Fruit fly (Drosophila melanogaster): ENCODE data around the gene tos.
A peak's percentile ranks its signal among the peaks of the same experiment; 100 is the strongest.

tos gene

DNA sequence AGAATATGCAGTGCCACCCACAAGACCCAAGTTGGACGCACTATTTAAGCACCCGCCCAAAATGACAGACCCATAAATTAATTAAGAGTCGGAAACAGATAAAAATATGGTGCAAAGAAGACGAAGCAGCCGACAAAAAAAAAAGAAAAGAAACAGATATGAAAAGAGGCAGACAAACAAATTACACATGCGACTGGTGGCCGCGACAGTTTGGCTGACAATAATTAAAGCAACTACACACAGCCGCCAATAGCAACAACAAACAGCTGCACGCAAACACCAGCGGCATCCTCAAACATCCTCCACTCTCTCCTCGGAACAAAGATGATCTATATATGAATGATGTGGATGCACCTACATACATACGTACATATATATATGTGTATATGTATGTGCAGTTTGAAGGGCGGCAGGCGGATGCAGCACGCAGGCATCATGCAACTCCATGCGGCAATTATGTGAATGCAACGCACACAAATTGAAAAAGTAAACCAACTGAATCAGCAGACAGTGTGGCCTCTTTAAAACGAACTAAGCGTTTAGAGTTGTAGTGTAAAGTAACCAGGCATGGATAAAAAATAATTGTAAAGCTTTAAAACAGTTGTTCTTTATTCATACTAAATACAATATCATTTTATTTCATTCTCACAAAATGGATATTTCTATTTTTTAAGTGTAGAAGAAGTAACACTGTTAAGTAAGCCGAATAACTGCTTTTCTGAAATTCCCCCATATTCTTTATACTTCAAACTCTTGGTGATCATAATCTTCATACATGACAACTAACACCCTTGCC lies 33.8 kb downstream of the tos start (continued):
- no peak for TF ChIP-seq HLH54F (GFP tag; optimal IDR thresholded peaks at IDR 0.05)
- no peak for TF ChIP-seq chn (GFP tag; optimal IDR thresholded peaks at IDR 0.05)
- TF ChIP-seq CG17385 (GFP tag; optimal IDR thresholded peaks at IDR 0.05): peak; percentile 35
- TF ChIP-seq CG2678 (tag; optimal IDR thresholded peaks at IDR 0.05): peak; percentile 13
- TF ChIP-seq lmd (GFP tag; IDR thresholded peaks at IDR 0.05): 0 out of 2 replicates have a peak, but pooled peaks have one; percentile 31
- TF ChIP-seq CG1529 (GFP tag; optimal IDR thresholded peaks at IDR 0.05): peak; percentile 27
- no peak for TF ChIP-seq tup (GFP tag; optimal IDR thresholded peaks at IDR 0.05)
- TF ChIP-seq esg (GFP tag; conservative IDR thresholded peaks at IDR 0.05): peak; percentile 35; the same call in 1 of the 2 replicates
- TF ChIP-seq CG18619 (GFP tag; optimal IDR thresholded peaks at IDR 0.05): peak; percentile 14
- TF ChIP-seq tll (GFP tag; optimal IDR thresholded peaks at IDR 0.05): no peak
- TF ChIP-seq Ptx1 (GFP tag; IDR thresholded peaks at IDR 0.05): no peak
- no peak for TF ChIP-seq ato (GFP tag; IDR thresholded peaks at IDR 0.05; ENCODE audit: partially characterized antibody)
- no peak for TF ChIP-seq Dfd (GFP tag; optimal IDR thresholded peaks at IDR 0.05)
- TF ChIP-seq dmrt11E (tag; optimal IDR thresholded peaks at IDR 0.05): peak; percentile 59
- TF ChIP-seq grau (tag; optimal IDR thresholded peaks at IDR 0.05): peak; percentile 93
- TF ChIP-seq CG4282 (GFP tag; optimal IDR thresholded peaks at IDR 0.05): no peak
- TF ChIP-seq vvl (GFP tag; IDR thresholded peaks at IDR 0.05): peak; percentile 23; the same call in 1 of the 2 replicates
- TF ChIP-seq CG16779 (GFP tag; IDR thresholded peaks at IDR 0.05): no peak
- TF ChIP-seq Oli (tag; optimal IDR thresholded peaks at IDR 0.05): peak; percentile 61
- TF ChIP-seq CG10321 (GFP tag; IDR thresholded peaks at IDR 0.05): no peak
- no peak for TF ChIP-seq CG15011 (GFP tag; optimal IDR thresholded peaks at IDR 0.05)
- TF ChIP-seq CG12659 (GFP tag; optimal IDR thresholded peaks at IDR 0.05): no peak
- TF ChIP-seq corto (GFP tag; optimal IDR thresholded peaks at IDR 0.05): no peak
- no peak for TF ChIP-seq CG3838 (GFP tag; optimal IDR thresholded peaks at IDR 0.05)
- no peak for TF ChIP-seq CG18764 (GFP tag; optimal IDR thresholded peaks at IDR 0.05)
- peak; percentile 47 for TF ChIP-seq CG30403 (GFP tag; optimal IDR thresholded peaks at IDR 0.05)
- TF ChIP-seq ewg (GFP tag; optimal IDR thresholded peaks at IDR 0.05): peak; percentile 5
- TF ChIP-seq Dip3 (GFP tag; optimal IDR thresholded peaks at IDR 0.05): no peak
- no peak for TF ChIP-seq Bgb (GFP tag; IDR thresholded peaks at IDR 0.05; ENCODE audit: partially characterized antibody)
- no peak for TF ChIP-seq yki (optimal IDR thresholded peaks at IDR 0.05)
- no peak for TF ChIP-seq al (GFP tag; IDR thresholded peaks at IDR 0.05)
- TF ChIP-seq CG9437 (GFP tag; optimal IDR thresholded peaks at IDR 0.05): peak; percentile 25
- no peak for TF ChIP-seq CG18011 (GFP tag; optimal IDR thresholded peaks at IDR 0.05)
- TF ChIP-seq Oaz (GFP tag; IDR thresholded peaks at IDR 0.05): 0 out of 2 replicates have a peak, but pooled peaks have one; percentile 19
- no peak for TF ChIP-seq Drgx (GFP tag; IDR thresholded peaks at IDR 0.05)
- TF ChIP-seq CG13424 (tag; optimal IDR thresholded peaks at IDR 0.05): peak; percentile 43
- TF ChIP-seq Mes4 (GFP tag; optimal IDR thresholded peaks at IDR 0.05): no peak
- 0 out of 3 replicates have a peak, but pooled peaks have one; percentile 5 for TF ChIP-seq otp (GFP tag; IDR thresholded peaks at IDR 0.05)
- TF ChIP-seq dm (GFP tag; optimal IDR thresholded peaks at IDR 0.05): peak; percentile 16
- no peak for TF ChIP-seq fru (optimal IDR thresholded peaks at IDR 0.05)
- no peak for TF ChIP-seq ac (GFP tag; optimal IDR thresholded peaks at IDR 0.05)
- TF ChIP-seq PHDP (tag; optimal IDR thresholded peaks at IDR 0.05): peak; percentile 56
- no peak for TF ChIP-seq CG11560 (tag; IDR thresholded peaks at IDR 0.05)
- TF ChIP-seq jumu (GFP tag; optimal IDR thresholded peaks at IDR 0.05): no peak
- no peak for TF ChIP-seq CG15479 (GFP tag; optimal IDR thresholded peaks at IDR 0.05)
- peak; percentile 73 for TF ChIP-seq gem (tag; optimal IDR thresholded peaks at IDR 0.05)
- TF ChIP-seq Ssrp (tag; optimal IDR thresholded peaks at IDR 0.05): peak; percentile 62
- peak; percentile 35 for TF ChIP-seq CG7839 (tag; optimal IDR thresholded peaks at IDR 0.05)
- TF ChIP-seq dimm (GFP tag; IDR thresholded peaks at IDR 0.05): 0 out of 2 replicates have a peak, but pooled peaks have one; percentile 4

Data from whole organism, embryonic.